Worm (Caenorhabditis elegans) whole organism, young adult: ENCODE measurements around the gene ent-4.

Experiments
- ama-1 ChIP-seq, 3 experiments: fragments of 150-350 bp in 1 of 3; sonication (generic microtip) in 2 of 3; optimal IDR thresholded peaks; 2 replicates each; lab custom pipeline; 2014 to 2018; ENCODE audit warnings: missing biosample characterization in 2 of 3, missing genetic modification characterization in 2 of 3, missing genetic modification reagents in 2 of 3
- lin-26 ChIP-seq: fragments of 200-800 bp; sonication (Bioruptor generic); IDR thresholded peaks from 2 replicates; pipeline ENCODE4 v1.3.6; 2022; ENCODE audit warnings: missing genetic modification reagents, missing genetic modification characterization, missing compliant biosample characterization
- lin-54 ChIP-seq: fragments of 200-800 bp; sonication (Bioruptor generic); optimal IDR thresholded peaks from 2 replicates; lab custom pipeline; 2018; ENCODE audit warnings: mild to moderate bottlenecking, missing genetic modification characterization, missing compliant biosample characterization
- lsy-27 ChIP-seq: sonication (generic microtip); optimal IDR thresholded peaks from 2 replicates; lab custom pipeline; 2017; ENCODE audit warnings: missing genetic modification characterization, mild to moderate bottlenecking, missing compliant biosample characterization, antibody characterized with exemption, missing genotype, borderline replicate concordance; ENCODE audit not compliant: insufficient read depth
- nfya-1 ChIP-seq: sonication (generic microtip); optimal IDR thresholded peaks from 2 replicates; lab custom pipeline; 2017; ENCODE audit warnings: antibody characterized with exemption, missing compliant biosample characterization, missing genetic modification characterization, borderline replicate concordance; ENCODE audit not compliant: insufficient read depth
- snpc-4 ChIP-seq, 5 experiments: fragments of 150-350 bp in 1 of 5; sonication (generic microtip) in 4 of 5; optimal IDR thresholded peaks; 2 replicates each; lab custom pipeline; 2014 to 2018; ENCODE audit warnings: missing genetic modification characterization in 5 of 5, missing biosample characterization in 3 of 5, antibody characterized with exemption in 2 of 5, mild to moderate bottlenecking in 2 of 5, missing compliant biosample characterization in 2 of 5, missing genotype in 2 of 5, moderate library complexity in 2 of 5, missing genetic modification reagents in 1 of 5
- tbp1 ChIP-seq: fragments of 200-800 bp; sonication (Bioruptor generic); optimal IDR thresholded peaks from 2 replicates; lab custom pipeline; 2018; ENCODE audit warnings: mild to moderate bottlenecking, missing genetic modification characterization, missing compliant biosample characterization

ce11 chrIV:13679495-13679894 is 47.2 kb upstream of the ent-4 start:
- TF ChIP-seq lin-26 (GFP tag; lab: Robert Waterston, UW) (no peak), lin-54 (GFP tag; lab: Kevin White, UChicago) (no peak), snpc-4 (GFP tag; optimal IDR thresholded peaks at IDR 0.05; lab: Kevin White, UChicago) (no peak), snpc-4 (tag; optimal IDR thresholded peaks at IDR 0.05; lab: Kevin White, UChicago) (no peak), lsy-27 (tag; lab: Kevin White, UChicago) (no peak), nfya-1 (tag; lab: Kevin White, UChicago) (no peak), ama-1 (optimal IDR thresholded peaks at IDR 0.05; lab: Kevin White, UChicago) (no peak), ama-1 (GFP tag; optimal IDR thresholded peaks at IDR 0.05; lab: Kevin White, UChicago) (no peak), tbp1 (GFP tag; lab: Kevin White, UChicago) (no peak)
